Worm (Caenorhabditis elegans): ENCODE data around the gene C30G12.4.
A peak's percentile ranks its signal among the peaks of the same experiment; 100 is the strongest.

Gene C30G12.4

ce11 chrII:7287709-7288108 lies 25.8 kb downstream of the C30G12.4 start:
- TF ChIP-seq mab-5 (tag; optimal IDR thresholded peaks at IDR 0.05) (peak; percentile 69), alr-1 (tag; optimal IDR thresholded peaks at IDR 0.05) (no peak), gmeb-1 (tag; optimal IDR thresholded peaks at IDR 0.05) (no peak), nhr-23 (tag; optimal IDR thresholded peaks at IDR 0.05) (no peak), unc-62 (GFP tag; optimal IDR thresholded peaks at IDR 0.05) (peak; percentile 41), crh-2 (tag; optimal IDR thresholded peaks at IDR 0.05) (peak; percentile 8), sem-4 (tag; optimal IDR thresholded peaks at IDR 0.05) (no peak), ceh-82 (tag; optimal IDR thresholded peaks at IDR 0.05) (no peak), ama-1 (optimal IDR thresholded peaks at IDR 0.05) (no peak), nhr-6 (tag; optimal IDR thresholded peaks at IDR 0.05) (no peak), mdl-1 (tag; optimal IDR thresholded peaks at IDR 0.05) (peak in 1 of 2 experiments; percentile 73), dmd-4 (tag; optimal IDR thresholded peaks at IDR 0.05) (no peak), lsy-2 (tag; optimal IDR thresholded peaks at IDR 0.05) (no peak), mbf-1 (tag; optimal IDR thresholded peaks at IDR 0.05) (no peak), aly-2 (tag; optimal IDR thresholded peaks at IDR 0.05) (no peak), nhr-11 (tag; optimal IDR thresholded peaks at IDR 0.05) (no peak), ZK546.5 (tag; optimal IDR thresholded peaks at IDR 0.05) (no peak), unc-55 (GFP tag; optimal IDR thresholded peaks at IDR 0.05) (no peak), nhr-25 (tag; optimal IDR thresholded peaks at IDR 0.05) (no peak), ztf-1 (GFP tag; conservative IDR thresholded peaks at IDR 0.05) (no peak), nhr-10 (tag; optimal IDR thresholded peaks at IDR 0.05) (no peak), sma-9 (GFP tag; optimal IDR thresholded peaks at IDR 0.05) (peak; percentile 29), sma-9 (tag; optimal IDR thresholded peaks at IDR 0.05) (no peak), blmp-1 (tag; optimal IDR thresholded peaks at IDR 0.05; ENCODE audit: insufficient read depth) (peak; percentile 69), nhr-12 (tag; optimal IDR thresholded peaks at IDR 0.05) (no peak), fos-1 (tag; optimal IDR thresholded peaks at IDR 0.05) (peak; percentile 64), nhr-21 (tag; optimal IDR thresholded peaks at IDR 0.05) (peak; percentile 88), elt-1 (tag; optimal IDR thresholded peaks at IDR 0.05) (no peak), zag-1 (tag; optimal IDR thresholded peaks at IDR 0.05) (no peak), nhr-237 (tag; optimal IDR thresholded peaks at IDR 0.05) (no peak), unc-39 (tag; optimal IDR thresholded peaks at IDR 0.05) (no peak), peb-1 (tag; optimal IDR thresholded peaks at IDR 0.05) (no peak), Y55F3AM.14 (GFP tag; optimal IDR thresholded peaks at IDR 0.05) (no peak), sma-3 (GFP tag; optimal IDR thresholded peaks at IDR 0.05) (peak; percentile 70), ztf-11 (tag; optimal IDR thresholded peaks at IDR 0.05) (no peak), R02D3.7 (tag; optimal IDR thresholded peaks at IDR 0.05) (no peak), lin-11 (tag; optimal IDR thresholded peaks at IDR 0.05) (no peak), nhr-77 (tag; optimal IDR thresholded peaks at IDR 0.05) (no peak), elt-3 (tag; optimal IDR thresholded peaks at IDR 0.05) (no peak), lin-39 (tag; optimal IDR thresholded peaks at IDR 0.05) (no peak), lin-13 (GFP tag; optimal IDR thresholded peaks at IDR 0.05) (no peak), skn-1 (tag; optimal IDR thresholded peaks at IDR 0.05) (no peak), F13H6.1 (tag; optimal IDR thresholded peaks at IDR 0.05) (no peak), C34F6.9 (tag; optimal IDR thresholded peaks at IDR 0.05) (no peak), snpc-4 (tag; optimal IDR thresholded peaks at IDR 0.05) (no peak), ceh-16 (tag; optimal IDR thresholded peaks at IDR 0.05) (no peak), ztf-4 (tag; optimal IDR thresholded peaks at IDR 0.05) (no peak), egl-27 (tag; optimal IDR thresholded peaks at IDR 0.05) (peak; percentile 22), nhr-129 (tag; optimal IDR thresholded peaks at IDR 0.05) (peak; percentile 3)

All from whole organism, L2 larva.